Fruit fly (Drosophila melanogaster): Measurements from ENCODE around the gene CG14105.

CG14105 gene

DNA sequence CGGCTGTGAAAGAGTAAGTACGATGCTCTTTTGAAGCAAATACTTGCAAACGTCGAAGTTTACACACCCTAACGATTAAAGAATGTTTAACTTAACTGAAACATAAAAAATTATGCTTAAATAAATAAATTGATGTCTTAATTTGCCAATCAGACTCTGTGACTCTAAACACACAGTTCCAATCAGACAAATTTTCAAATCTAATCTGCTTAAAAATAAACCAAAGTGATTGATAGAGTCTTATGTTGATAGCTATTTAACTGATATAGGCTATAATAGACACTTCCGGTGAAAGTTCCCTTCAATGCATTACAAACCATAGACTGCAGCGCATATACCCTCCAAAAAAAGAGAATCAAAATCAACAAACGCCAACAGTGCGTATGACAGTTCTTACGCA lies 25.1 kb upstream of the CG14105 start:
- TF ChIP-seq gl (tag; optimal IDR thresholded peaks at IDR 0.05) (no peak), rn (GFP tag; IDR thresholded peaks at IDR 0.05) (no peak), CG8159 (tag; optimal IDR thresholded peaks at IDR 0.05) (peak; percentile 9), CG14655 (GFP tag; optimal IDR thresholded peaks at IDR 0.05) (peak; percentile 31), Pif1B (GFP tag; optimal IDR thresholded peaks at IDR 0.05) (no peak), Snoo (tag; optimal IDR thresholded peaks at IDR 0.05) (peak; percentile 13), CG34367 (tag; optimal IDR thresholded peaks at IDR 0.05) (no peak), CG17806 (tag; optimal IDR thresholded peaks at IDR 0.05) (no peak), CG8301 (tag; optimal IDR thresholded peaks at IDR 0.05) (peak; percentile 44), CG9948 (tag; optimal IDR thresholded peaks at IDR 0.05) (no peak), CG32121 (GFP tag; IDR thresholded peaks at IDR 0.05) (peak; percentile 66), CG10348 (GFP tag; IDR thresholded peaks at IDR 0.05) (no peak)

DNA sequence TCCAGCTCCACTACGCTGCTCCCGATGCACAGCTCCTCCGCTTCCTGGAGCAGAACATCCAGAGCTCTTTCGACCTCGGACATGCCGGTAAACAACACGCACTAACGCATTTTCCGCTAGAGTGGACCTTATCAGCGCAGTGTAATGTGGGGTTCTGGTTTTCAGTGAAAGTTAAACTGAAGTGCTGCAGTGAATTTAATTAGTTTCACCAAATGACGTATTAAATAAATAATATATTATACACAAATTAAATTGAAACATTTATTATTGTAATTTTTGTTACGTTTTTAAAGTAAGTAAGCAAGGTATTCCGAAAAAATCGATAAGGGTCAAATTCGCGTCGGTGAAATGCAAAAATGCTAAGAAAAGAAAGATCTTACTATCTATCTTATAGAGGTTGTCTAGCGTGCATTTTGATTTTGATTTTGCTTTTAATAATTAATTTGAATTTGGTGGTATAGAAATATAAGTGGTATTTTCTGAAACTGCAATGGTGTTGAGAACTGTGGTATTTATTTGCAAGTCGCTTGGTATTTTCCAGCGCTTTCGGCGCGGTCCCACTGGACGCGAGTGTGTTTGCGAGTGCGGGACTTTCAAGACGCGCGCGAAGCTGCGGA lies 23.8 kb upstream of the CG14105 start, which contains the start of the genes JMJD7 and CG10738:
Gene JMJD7 (minus strand): TSS at position 107 of the 617 bp plus-strand sequence.
Gene CG10738 (plus strand): TSS at position 594 of the 617 bp plus-strand sequence.
- TF ChIP-seq CG34367 (tag; optimal IDR thresholded peaks at IDR 0.05): no peak
- TF ChIP-seq CG8301 (tag; optimal IDR thresholded peaks at IDR 0.05): peak; percentile 57
- peak; percentile 5 for TF ChIP-seq CG9948 (tag; optimal IDR thresholded peaks at IDR 0.05)
- TF ChIP-seq CG17806 (tag; optimal IDR thresholded peaks at IDR 0.05): peak; percentile 28
- TF ChIP-seq CG15710 (tag; optimal IDR thresholded peaks at IDR 0.05): peak; percentile 18
- no peak for TF ChIP-seq gl (tag; optimal IDR thresholded peaks at IDR 0.05)
- peak; percentile 81 for TF ChIP-seq Ets98B (GFP tag; IDR thresholded peaks at IDR 0.05)
- TF ChIP-seq CG13204 (GFP tag; optimal IDR thresholded peaks at IDR 0.05): no peak
- peak; percentile 72; the same call in 2 of the 3 replicates for TF ChIP-seq fd96Ca (GFP tag; IDR thresholded peaks at IDR 0.05)
- TF ChIP-seq rn (GFP tag; IDR thresholded peaks at IDR 0.05): peak; percentile 52
- peak; percentile 85 for TF ChIP-seq CG4496 (GFP tag; IDR thresholded peaks at IDR 0.05)
- TF ChIP-seq Pif1A (GFP tag; optimal IDR thresholded peaks at IDR 0.05): peak; percentile 80
- peak; percentile 1 for TF ChIP-seq Snoo (tag; optimal IDR thresholded peaks at IDR 0.05)
- TF ChIP-seq CG32121 (GFP tag; IDR thresholded peaks at IDR 0.05): peak; percentile 54
- peak; percentile 99 for TF ChIP-seq CG8159 (tag; optimal IDR thresholded peaks at IDR 0.05)
- TF ChIP-seq CG10348 (GFP tag; IDR thresholded peaks at IDR 0.05): no peak
- peak; percentile 62 for TF ChIP-seq Pif1B (GFP tag; optimal IDR thresholded peaks at IDR 0.05)
- TF ChIP-seq CG14655 (GFP tag; optimal IDR thresholded peaks at IDR 0.05): peak; percentile 60
- TF ChIP-seq D1 (tag; optimal IDR thresholded peaks at IDR 0.05): peak; percentile 22
- TF ChIP-seq CG12605 (GFP tag; IDR thresholded peaks at IDR 0.05): peak; percentile 79
- no peak for TF ChIP-seq EcR (GFP tag; optimal IDR thresholded peaks at IDR 0.05)

DNA sequence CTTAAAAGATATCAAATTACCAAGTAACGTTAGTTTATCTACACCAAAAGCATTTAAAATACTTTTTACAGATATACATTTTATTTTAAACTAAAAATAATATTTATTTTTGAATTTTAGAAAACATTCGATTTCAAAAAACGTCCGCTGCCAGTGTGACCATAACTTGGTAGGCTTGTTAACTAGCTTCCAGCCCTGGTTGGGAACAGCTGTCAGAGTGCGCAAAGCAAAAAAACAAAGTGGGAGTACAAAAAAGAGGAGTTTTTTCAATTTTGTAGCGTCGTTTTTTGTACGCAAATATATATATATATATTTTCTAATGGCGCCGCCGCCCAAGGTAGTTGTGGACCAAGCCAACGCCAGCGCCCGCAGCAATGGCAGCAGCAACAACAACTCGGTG lies 15.9 kb upstream of the CG14105 start, which contains the start of gene cmb:
Gene cmb (plus strand): TSS at position 195 of the 400 bp plus-strand sequence.
- TF ChIP-seq CG13204 (GFP tag; optimal IDR thresholded peaks at IDR 0.05): peak; percentile 86
- peak; percentile 93 for TF ChIP-seq CG32121 (GFP tag; IDR thresholded peaks at IDR 0.05)
- TF ChIP-seq CG14655 (GFP tag; optimal IDR thresholded peaks at IDR 0.05): peak; percentile 93
- TF ChIP-seq CG15710 (tag; optimal IDR thresholded peaks at IDR 0.05): peak; percentile 85
- peak; percentile 97 for TF ChIP-seq CG4496 (GFP tag; IDR thresholded peaks at IDR 0.05)
- TF ChIP-seq CG17806 (tag; optimal IDR thresholded peaks at IDR 0.05): peak; percentile 81
- peak; percentile 87 for TF ChIP-seq Pif1A (GFP tag; optimal IDR thresholded peaks at IDR 0.05)
- peak; percentile 94 for TF ChIP-seq gl (tag; optimal IDR thresholded peaks at IDR 0.05)
- peak; percentile 93 for TF ChIP-seq fd96Ca (GFP tag; IDR thresholded peaks at IDR 0.05)
- TF ChIP-seq CG12605 (GFP tag; IDR thresholded peaks at IDR 0.05): peak; percentile 97
- TF ChIP-seq CG34367 (tag; optimal IDR thresholded peaks at IDR 0.05): peak; percentile 92
- peak; percentile 84 for TF ChIP-seq Pif1B (GFP tag; optimal IDR thresholded peaks at IDR 0.05)
- TF ChIP-seq CG8301 (tag; optimal IDR thresholded peaks at IDR 0.05): peak; percentile 85
- TF ChIP-seq Snoo (tag; optimal IDR thresholded peaks at IDR 0.05): peak; percentile 72
- peak; percentile 80 for TF ChIP-seq CG9948 (tag; optimal IDR thresholded peaks at IDR 0.05)
- peak; percentile 93 for TF ChIP-seq Ets98B (GFP tag; IDR thresholded peaks at IDR 0.05)
- no peak for TF ChIP-seq CG10348 (GFP tag; IDR thresholded peaks at IDR 0.05)
- peak; percentile 62 for TF ChIP-seq D1 (tag; optimal IDR thresholded peaks at IDR 0.05)
- peak; percentile 23 for TF ChIP-seq EcR (GFP tag; optimal IDR thresholded peaks at IDR 0.05)
- TF ChIP-seq CG8159 (tag; optimal IDR thresholded peaks at IDR 0.05): peak; percentile 89
- peak; percentile 89 for TF ChIP-seq rn (GFP tag; IDR thresholded peaks at IDR 0.05)

DNA sequence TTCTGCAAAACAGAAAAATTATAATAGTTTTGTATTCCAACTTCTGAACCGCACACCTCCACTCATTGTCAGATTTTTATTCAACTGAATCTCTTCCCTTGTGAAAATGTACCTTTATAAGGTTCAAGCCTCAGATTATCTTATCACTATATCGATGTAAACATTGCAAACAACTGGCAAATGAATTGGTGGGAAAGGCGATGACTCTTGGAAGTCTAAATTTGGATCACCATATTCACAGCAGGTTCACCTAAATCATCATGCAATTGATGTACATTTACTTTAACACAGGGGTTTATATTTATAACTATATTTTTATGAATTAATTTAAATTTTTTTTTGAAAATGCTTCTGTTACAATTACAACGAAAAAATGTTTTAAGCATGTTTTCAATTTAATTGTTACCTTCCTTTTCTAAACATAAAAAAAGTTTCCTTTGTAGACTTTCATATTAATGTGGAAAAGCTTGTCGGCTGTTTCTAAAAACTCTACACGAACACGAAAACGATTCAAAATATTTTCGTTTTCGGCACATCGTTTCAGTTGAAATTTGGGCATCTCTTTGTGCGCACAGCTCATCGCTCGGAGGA lies 14.0 kb upstream of the CG14105 start, which contains the start of the genes CG10140 and CG14109:
Gene CG10140 (minus strand): TSS at position 101 of the 591 bp plus-strand sequence.
Gene CG14109 (plus strand): TSS at position 541 of the 591 bp plus-strand sequence.
- no peak for TF ChIP-seq D1 (tag; optimal IDR thresholded peaks at IDR 0.05)
- no peak for TF ChIP-seq gl (tag; optimal IDR thresholded peaks at IDR 0.05)
- TF ChIP-seq CG9948 (tag; optimal IDR thresholded peaks at IDR 0.05): no peak
- no peak for TF ChIP-seq CG17806 (tag; optimal IDR thresholded peaks at IDR 0.05)
- no peak for TF ChIP-seq CG8159 (tag; optimal IDR thresholded peaks at IDR 0.05)
- no peak for TF ChIP-seq Ets98B (GFP tag; IDR thresholded peaks at IDR 0.05)
- TF ChIP-seq fd96Ca (GFP tag; IDR thresholded peaks at IDR 0.05): no peak
- no peak for TF ChIP-seq CG10348 (GFP tag; IDR thresholded peaks at IDR 0.05)
- TF ChIP-seq rn (GFP tag; IDR thresholded peaks at IDR 0.05): no peak
- TF ChIP-seq Snoo (tag; optimal IDR thresholded peaks at IDR 0.05): no peak
- TF ChIP-seq CG8301 (tag; optimal IDR thresholded peaks at IDR 0.05): no peak
- TF ChIP-seq EcR (GFP tag; optimal IDR thresholded peaks at IDR 0.05): no peak
- no peak for TF ChIP-seq CG13204 (GFP tag; optimal IDR thresholded peaks at IDR 0.05)

DNA sequence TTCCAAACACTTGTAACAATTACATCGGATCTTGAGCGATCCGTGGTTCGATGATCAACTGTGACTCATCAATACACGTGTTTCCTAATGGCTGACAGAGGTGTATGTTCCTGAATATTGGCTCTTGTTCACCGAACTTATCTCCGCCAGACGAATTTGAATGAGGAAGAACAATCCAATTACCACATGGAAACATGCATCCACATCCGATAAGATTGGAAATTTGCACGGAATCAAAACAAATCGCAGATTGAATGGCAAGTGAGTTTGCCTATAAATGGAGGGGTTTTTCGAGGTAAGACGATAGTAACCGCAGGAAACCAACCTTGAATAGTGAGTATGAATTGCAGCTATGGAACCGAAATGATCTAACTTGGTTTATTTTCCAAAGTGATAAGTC lies 11.2 kb upstream of the CG14105 start, which contains the start of gene CG10725:
Gene CG10725 (plus strand): TSS at position 301 of the 400 bp plus-strand sequence.
- TF ChIP-seq gl (tag; optimal IDR thresholded peaks at IDR 0.05) (no peak), CG8159 (tag; optimal IDR thresholded peaks at IDR 0.05) (no peak), fd96Ca (GFP tag; IDR thresholded peaks at IDR 0.05) (no peak), CG8301 (tag; optimal IDR thresholded peaks at IDR 0.05) (no peak), CG32121 (GFP tag; IDR thresholded peaks at IDR 0.05) (no peak), Pif1A (GFP tag; optimal IDR thresholded peaks at IDR 0.05) (no peak), CG15710 (tag; optimal IDR thresholded peaks at IDR 0.05) (no peak), CG34367 (tag; optimal IDR thresholded peaks at IDR 0.05) (no peak), EcR (GFP tag; optimal IDR thresholded peaks at IDR 0.05) (no peak), Snoo (tag; optimal IDR thresholded peaks at IDR 0.05) (no peak), rn (GFP tag; IDR thresholded peaks at IDR 0.05) (no peak), CG13204 (GFP tag; optimal IDR thresholded peaks at IDR 0.05) (no peak)
